Worm (Caenorhabditis elegans): Measurements from ENCODE around the gene scl-8.

DNA sequence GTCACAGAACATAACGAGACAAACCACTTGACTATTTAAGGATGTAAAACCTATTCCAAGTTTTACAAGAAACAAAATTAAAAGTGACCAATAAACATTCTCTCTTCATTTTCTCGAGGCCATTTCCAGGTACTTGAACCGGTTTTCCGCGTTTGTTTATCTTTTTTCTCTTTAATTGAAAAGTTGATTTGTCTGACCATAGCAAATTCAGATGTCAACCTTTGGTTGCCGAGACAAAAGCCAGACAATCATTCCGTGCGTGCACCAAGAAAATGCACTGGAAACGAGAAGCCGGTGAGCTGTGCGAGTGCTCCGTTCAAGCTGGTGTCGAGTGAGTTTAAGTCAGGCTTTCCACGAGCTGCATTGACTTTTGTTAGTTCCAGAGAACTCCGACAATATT, 10.6 kb downstream of the scl-8 start:
- TF ChIP-seq W03F9.2 (tag; optimal IDR thresholded peaks at IDR 0.05), result no peak
- TF ChIP-seq him-1 (tag; optimal IDR thresholded peaks at IDR 0.05), result no peak
